Fruit fly (Drosophila melanogaster) whole organism, embryonic: Measurements from ENCODE around the gene Pxd.
A peak's percentile ranks its signal among the peaks of the same experiment; 100 is the strongest.

ENCODE experiments used
- ATbp ChIP-seq: fragments of 200-800 bp; sonication (Bioruptor generic); optimal IDR thresholded peaks from 2 replicates; lab custom pipeline; 2017; ENCODE audit warnings: missing biosample characterization, mild to moderate bottlenecking, missing genetic modification characterization, missing genetic modification reagents
- Aef1 ChIP-seq: fragments of 200-800 bp; sonication (Bioruptor generic); IDR thresholded peaks from 3 replicates; pipeline ENCODE4 v1.3.6; 2022; ENCODE audit warnings: missing biosample characterization, missing genetic modification characterization
- Bgb ChIP-seq: fragments of 200-800 bp; sonication (Bioruptor generic); IDR thresholded peaks from 2 replicates; pipeline ENCODE4 v1.3.6; 2022; ENCODE audit warnings: missing biosample characterization, missing genetic modification characterization; ENCODE audit not compliant: partially characterized antibody
- CG12219 ChIP-seq: fragments of 200-800 bp; sonication (Bioruptor generic); optimal IDR thresholded peaks from 3 replicates; lab custom pipeline; 2018; ENCODE audit warnings: missing biosample characterization, mild to moderate bottlenecking, missing genetic modification characterization
- CG12236 ChIP-seq: fragments of 200-800 bp; sonication (Bioruptor generic); optimal IDR thresholded peaks from 2 replicates; lab custom pipeline; 2016; ENCODE audit warnings: missing biosample characterization, missing genetic modification characterization
- CG14014 ChIP-seq: fragments of 200-800 bp; sonication (Bioruptor generic); IDR thresholded peaks from 2 replicates; pipeline ENCODE4 v1.3.6; 2022; ENCODE audit warnings: missing biosample characterization, missing genetic modification characterization
- CG14050 ChIP-seq: fragments of 200-800 bp; sonication (Bioruptor generic); IDR thresholded peaks from 3 replicates; pipeline ENCODE4 v1.3.6; 2022; ENCODE audit warnings: missing biosample characterization, missing genetic modification characterization
- CG1647 ChIP-seq: fragments of 200-800 bp; sonication (Bioruptor generic); optimal IDR thresholded peaks from 3 replicates; lab custom pipeline; 2016; ENCODE audit warnings: missing biosample characterization, missing genetic modification characterization
- CG17802 ChIP-seq: fragments of 200-800 bp; sonication (Bioruptor generic); optimal IDR thresholded peaks from 2 replicates; lab custom pipeline; 2018; ENCODE audit warnings: missing biosample characterization, mild to moderate bottlenecking, missing genetic modification characterization, moderate library complexity
- CG18476 ChIP-seq: fragments of 200-800 bp; sonication (Bioruptor generic); optimal IDR thresholded peaks from 2 replicates; lab custom pipeline; 2016; ENCODE audit warnings: missing biosample characterization, mild to moderate bottlenecking, missing genetic modification characterization
- CG30020 ChIP-seq: fragments of 200-800 bp; optimal IDR thresholded peaks from 2 replicates; lab custom pipeline; 2019; ENCODE audit warnings: missing biosample characterization, mild to moderate bottlenecking, missing genetic modification characterization, moderate library complexity
- CG31224 ChIP-seq: fragments of 200-800 bp; sonication (Bioruptor generic); IDR thresholded peaks from 2 replicates; pipeline ENCODE4 v1.3.6; 2022; ENCODE audit warnings: missing biosample characterization, missing genetic modification characterization
- CG32772 ChIP-seq: fragments of 200-800 bp; sonication (Bioruptor generic); IDR thresholded peaks from 2 replicates; pipeline ENCODE4 v1.3.6; 2022; ENCODE audit warnings: missing biosample characterization, missing genetic modification characterization
- CG3281 ChIP-seq: fragments of 200-800 bp; sonication (Bioruptor generic); optimal IDR thresholded peaks from 3 replicates; lab custom pipeline; 2017; ENCODE audit warnings: missing biosample characterization, mild to moderate bottlenecking, missing genetic modification characterization
- CG3407 ChIP-seq: fragments of 200-800 bp; sonication (Bioruptor generic); optimal IDR thresholded peaks from 2 replicates; lab custom pipeline; 2018; ENCODE audit warnings: missing biosample characterization, mild to moderate bottlenecking, missing genetic modification characterization
- CG4424 ChIP-seq: fragments of 200-800 bp; sonication (Bioruptor generic); optimal IDR thresholded peaks from 3 replicates; lab custom pipeline; 2016; ENCODE audit warnings: missing biosample characterization, missing genetic modification characterization
- CG4707 ChIP-seq: fragments of 200-800 bp; sonication (Bioruptor generic); optimal IDR thresholded peaks from 2 replicates; lab custom pipeline; 2018; ENCODE audit warnings: missing biosample characterization, mild to moderate bottlenecking, missing genetic modification characterization, moderate library complexity
- CG4820 ChIP-seq: fragments of 200-800 bp; sonication (Bioruptor generic); optimal IDR thresholded peaks from 3 replicates; lab custom pipeline; 2016; ENCODE audit warnings: missing biosample characterization, missing genetic modification characterization
- CG6254 ChIP-seq: fragments of 200-800 bp; sonication (Bioruptor generic); optimal IDR thresholded peaks from 3 replicates; lab custom pipeline; 2017; ENCODE audit warnings: mild to moderate bottlenecking, missing biosample characterization, missing genetic modification reagents, missing genetic modification characterization
- CG8765 ChIP-seq: fragments of 200-800 bp; sonication (Bioruptor generic); IDR thresholded peaks from 2 replicates; pipeline ENCODE4 v1.3.6; 2022; ENCODE audit warnings: missing biosample characterization, missing genetic modification characterization
- CG9817 ChIP-seq: fragments of 200-800 bp; sonication (Bioruptor generic); optimal IDR thresholded peaks from 2 replicates; lab custom pipeline; 2018; ENCODE audit warnings: missing biosample characterization, mild to moderate bottlenecking, missing genetic modification characterization, moderate library complexity
- CTCF ChIP-seq: fragments of 200-800 bp; sonication (Bioruptor generic); optimal IDR thresholded peaks from 2 replicates; lab custom pipeline; 2017; ENCODE audit warnings: missing biosample characterization, mild to moderate bottlenecking, missing genetic modification characterization, moderate library complexity
- Dfd ChIP-seq, 2 experiments: fragments of >200 bp; optimal IDR thresholded peaks; 2 replicates each; lab custom pipeline; 2017; ENCODE audit warnings: missing biosample characterization in 2 of 2, missing genetic modification characterization in 2 of 2
- Dip3 ChIP-seq: fragments of 200-800 bp; sonication (Bioruptor generic); optimal IDR thresholded peaks from 3 replicates; lab custom pipeline; 2016; ENCODE audit warnings: missing biosample characterization, missing genetic modification characterization
- Dref ChIP-seq: fragments of 200-800 bp; sonication (Bioruptor generic); IDR thresholded peaks from 2 replicates; pipeline ENCODE4 v1.3.6; 2022; ENCODE audit warnings: missing biosample characterization, missing genetic modification characterization
- Fer3 ChIP-seq: fragments of 200-800 bp; sonication (Bioruptor generic); optimal IDR thresholded peaks from 2 replicates; lab custom pipeline; 2018; ENCODE audit warnings: missing biosample characterization, mild to moderate bottlenecking, missing genetic modification characterization, moderate library complexity
- Gsc ChIP-seq: fragments of 200-800 bp; sonication (Bioruptor generic); IDR thresholded peaks from 2 replicates; pipeline ENCODE4 v1.3.6; 2022; ENCODE audit warnings: missing biosample characterization, missing genetic modification characterization
- Hmx ChIP-seq: fragments of 200-800 bp; sonication (Bioruptor generic); optimal IDR thresholded peaks from 2 replicates; lab custom pipeline; 2016; ENCODE audit warnings: missing biosample characterization, missing genetic modification characterization
- Jarid2 ChIP-seq: fragments of 200-800 bp; sonication (Bioruptor generic); optimal IDR thresholded peaks from 3 replicates; lab custom pipeline; 2017; ENCODE audit warnings: mild to moderate bottlenecking, missing biosample characterization, missing genetic modification reagents, missing genetic modification characterization
- Lhr ChIP-seq: fragments of 200-800 bp; sonication (Bioruptor generic); optimal IDR thresholded peaks from 3 replicates; lab custom pipeline; 2017; ENCODE audit warnings: mild to moderate bottlenecking, missing biosample characterization, missing genetic modification reagents, missing genetic modification characterization
- NfI ChIP-seq: fragments of 200-800 bp; sonication (Bioruptor generic); optimal IDR thresholded peaks from 3 replicates; lab custom pipeline; 2018; ENCODE audit warnings: missing biosample characterization, mild to moderate bottlenecking, missing genetic modification characterization, moderate library complexity
- Stat92E ChIP-seq, 3 experiments: fragments of >200 bp in 2 of 3; fragments of 200-800 bp in 1 of 3; sonication (Bioruptor generic) in 1 of 3; optimal IDR thresholded peaks; 2 replicates each; lab custom pipeline; 2017 to 2019; ENCODE audit warnings: missing biosample characterization in 3 of 3, missing genetic modification characterization in 3 of 3, mild to moderate bottlenecking in 1 of 3, moderate library complexity in 1 of 3
- Usf ChIP-seq: fragments of 200-800 bp; sonication (Bioruptor generic); optimal IDR thresholded peaks from 2 replicates; lab custom pipeline; 2017; ENCODE audit warnings: missing genotype, missing biosample characterization, missing genetic modification characterization
- YL-1 ChIP-seq: fragments of 200-800 bp; sonication (Bioruptor generic); optimal IDR thresholded peaks from 3 replicates; lab custom pipeline; 2017; ENCODE audit warnings: missing biosample characterization, mild to moderate bottlenecking, missing genetic modification characterization
- al ChIP-seq: fragments of 200-800 bp; sonication (Bioruptor generic); IDR thresholded peaks from 2 replicates; pipeline ENCODE4 v1.3.6; 2022; ENCODE audit warnings: missing biosample characterization, missing genetic modification characterization
- ato ChIP-seq: fragments of 200-800 bp; sonication (Bioruptor generic); IDR thresholded peaks from 2 replicates; pipeline ENCODE4 v1.3.6; 2022; ENCODE audit warnings: missing biosample characterization, missing genetic modification characterization; ENCODE audit not compliant: partially characterized antibody
- bcd ChIP-seq: fragments of 200-800 bp; sonication (Bioruptor generic); optimal IDR thresholded peaks from 2 replicates; lab custom pipeline; 2017; ENCODE audit warnings: missing biosample characterization, mild to moderate bottlenecking, missing genetic modification characterization
- crc ChIP-seq: fragments of 200-800 bp; sonication (Bioruptor generic); optimal IDR thresholded peaks from 2 replicates; lab custom pipeline; 2016; ENCODE audit warnings: missing biosample characterization, missing genetic modification characterization
- gem ChIP-seq: fragments of 200-800 bp; sonication (Bioruptor generic); optimal IDR thresholded peaks from 2 replicates; lab custom pipeline; 2019; ENCODE audit warnings: missing biosample characterization, mild to moderate bottlenecking, missing genetic modification characterization, moderate library complexity
- hb ChIP-seq: fragments of 200-800 bp; sonication (Bioruptor generic); IDR thresholded peaks from 3 replicates; pipeline ENCODE4 v1.3.6; 2022; ENCODE audit warnings: missing biosample characterization, missing genetic modification characterization; ENCODE audit not compliant: partially characterized antibody
- ind ChIP-seq: fragments of 200-800 bp; sonication (Bioruptor generic); optimal IDR thresholded peaks from 3 replicates; lab custom pipeline; 2016; ENCODE audit warnings: missing biosample characterization, missing genetic modification characterization
- inv ChIP-seq: fragments of 200-800 bp; sonication (Bioruptor generic); IDR thresholded peaks from 2 replicates; pipeline ENCODE4 v1.3.6; 2022; ENCODE audit warnings: missing biosample characterization, missing genetic modification characterization; ENCODE audit not compliant: partially characterized antibody
- ken ChIP-seq: fragments of 200-800 bp; sonication (Bioruptor generic); IDR thresholded peaks from 3 replicates; pipeline ENCODE4 v1.3.6; 2022; ENCODE audit warnings: missing biosample characterization, missing genetic modification characterization
- oc ChIP-seq: fragments of 200-800 bp; sonication (Bioruptor generic); optimal IDR thresholded peaks from 2 replicates; lab custom pipeline; 2018; ENCODE audit warnings: missing biosample characterization, mild to moderate bottlenecking, missing genetic modification characterization, moderate library complexity
- sima ChIP-seq: fragments of 200-800 bp; sonication (Bioruptor generic); optimal IDR thresholded peaks from 2 replicates; lab custom pipeline; 2016; ENCODE audit warnings: missing biosample characterization, missing genetic modification characterization
- sisA ChIP-seq: fragments of 200-800 bp; sonication (Bioruptor generic); IDR thresholded peaks from 2 replicates; pipeline ENCODE4 v1.3.6; 2022; ENCODE audit warnings: missing biosample characterization, missing genetic modification characterization
- slp2 ChIP-seq: fragments of 200-800 bp; sonication (Bioruptor generic); optimal IDR thresholded peaks from 2 replicates; lab custom pipeline; 2016; ENCODE audit warnings: missing biosample characterization, missing genetic modification characterization
- tin ChIP-seq: fragments of 200-800 bp; sonication (Bioruptor generic); optimal IDR thresholded peaks from 3 replicates; lab custom pipeline; 2016; ENCODE audit warnings: missing biosample characterization, missing genetic modification characterization
- tll ChIP-seq, 2 experiments: fragments of 200-800 bp in 1 of 2; fragments of >200 bp in 1 of 2; sonication (Bioruptor generic) in 1 of 2; optimal IDR thresholded peaks; 2 replicates each; lab custom pipeline; 2017 to 2019; ENCODE audit warnings: missing biosample characterization in 2 of 2, missing genetic modification characterization in 2 of 2, mild to moderate bottlenecking in 1 of 2, moderate library complexity in 1 of 2
- twi ChIP-seq: fragments of 200-800 bp; optimal IDR thresholded peaks from 2 replicates; lab custom pipeline; 2019; ENCODE audit warnings: missing biosample characterization, mild to moderate bottlenecking, missing genetic modification characterization, moderate library complexity
- vnd ChIP-seq: fragments of 200-800 bp; sonication (Bioruptor generic); IDR thresholded peaks from 3 replicates; pipeline ENCODE4 v1.3.6; 2022; ENCODE audit warnings: missing biosample characterization, missing genetic modification characterization; ENCODE audit not compliant: partially characterized antibody
- zf30C ChIP-seq: fragments of 200-800 bp; sonication (Bioruptor generic); optimal IDR thresholded peaks from 3 replicates; lab custom pipeline; 2018; ENCODE audit warnings: missing biosample characterization, mild to moderate bottlenecking, missing genetic modification characterization

Gene Pxd

DNA sequence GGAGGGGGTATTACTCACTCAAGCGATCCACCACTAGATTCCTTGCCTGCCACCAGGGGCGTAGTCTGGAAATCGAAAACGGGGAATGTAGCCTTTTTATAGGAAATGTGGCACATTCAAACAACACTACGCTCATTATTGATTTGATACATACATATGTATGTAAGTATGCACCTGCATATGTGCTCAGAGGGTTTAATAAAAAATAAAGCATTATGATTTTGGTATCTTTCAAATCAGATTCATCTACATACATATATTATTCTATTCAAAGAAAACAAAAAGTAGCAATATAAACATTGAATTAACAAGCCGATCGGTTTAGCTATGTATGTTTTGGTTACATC is 42.5 kb downstream of the Pxd start (continued):
- TF ChIP-seq sisA (GFP tag; lab: Robert Waterston, UW) (0 out of 2 replicates have a peak, but pooled peaks have one; percentile 18), NfI (no peak), CG1647 (GFP tag; lab: Kevin White, UChicago) (no peak), tll (GFP tag; optimal IDR thresholded peaks at IDR 0.05; lab: Kevin White, UChicago) (no peak), CG12219 (GFP tag; lab: Kevin White, UChicago) (no peak), Dref (GFP tag; lab: Robert Waterston, UW) (no peak), CG14050 (GFP tag; lab: Robert Waterston, UW) (no peak), Hmx (no peak), zf30C (GFP tag; lab: Kevin White, UChicago) (no peak), twi (tag; lab: Kevin White, UChicago) (no peak), Gsc (GFP tag; lab: Robert Waterston, UW) (no peak), vnd (GFP tag; lab: Robert Waterston, UW) (no peak), CG14014 (GFP tag; lab: Robert Waterston, UW) (peak; percentile 35; the same call in 1 of the 2 replicates), crc (GFP tag; lab: Kevin White, UChicago) (no peak), Jarid2 (GFP tag; lab: Kevin White, UChicago) (no peak), Dfd (GFP tag; optimal IDR thresholded peaks at IDR 0.05; lab: Kevin White, UChicago) (no peak), ATbp (no peak), Usf (GFP tag; lab: Kevin White, UChicago) (no peak), CG3407 (GFP tag; lab: Kevin White, UChicago) (no peak), gem (tag; lab: Kevin White, UChicago) (peak; percentile 61), Bgb (GFP tag; lab: Robert Waterston, UW) (no peak), Aef1 (GFP tag; lab: Robert Waterston, UW) (no peak; the same call in 2 of the 3 replicates), bcd (GFP tag; lab: Kevin White, UChicago) (no peak), Lhr (GFP tag; lab: Kevin White, UChicago) (no peak), CG9817 (peak; percentile 1), CG8765 (no peak), CG4424 (GFP tag; lab: Kevin White, UChicago) (peak; percentile 7), inv (GFP tag; lab: Robert Waterston, UW) (no peak), CTCF (GFP tag; lab: Kevin White, UChicago) (no peak), YL-1 (GFP tag; lab: Kevin White, UChicago) (no peak), ato (no peak), oc (tag; lab: Kevin White, UChicago) (no peak), CG30020 (no peak), hb (GFP tag; lab: Robert Waterston, UW) (no peak), CG31224 (GFP tag; lab: Robert Waterston, UW) (no peak), CG32772 (GFP tag; lab: Robert Waterston, UW) (0 out of 2 replicates have a peak, but pooled peaks have one; percentile 7), slp2 (GFP tag; lab: Kevin White, UChicago) (peak; percentile 21), CG4707 (no peak), Stat92E (GFP tag; optimal IDR thresholded peaks at IDR 0.05; lab: Kevin White, UChicago) (no peak), CG6254 (GFP tag; lab: Kevin White, UChicago) (peak; percentile 45), ind (GFP tag; lab: Kevin White, UChicago) (no peak), CG4820 (GFP tag; lab: Kevin White, UChicago) (no peak), CG12236 (no peak), tin (GFP tag; lab: Kevin White, UChicago) (peak; percentile 30), CG3281 (GFP tag; lab: Kevin White, UChicago) (peak; percentile 15), Dip3 (GFP tag; lab: Kevin White, UChicago) (peak; percentile 1), sima (GFP tag; lab: Kevin White, UChicago) (no peak), CG18476 (GFP tag; lab: Kevin White, UChicago) (no peak), ken (GFP tag; lab: Robert Waterston, UW) (no peak), al (GFP tag; lab: Robert Waterston, UW) (no peak), Fer3 (tag; lab: Kevin White, UChicago) (peak; percentile 4), CG17802 (tag; lab: Kevin White, UChicago) (no peak)
